Fruit fly (Drosophila melanogaster) whole organism, embryonic: ENCODE results near the gene scyl.

Experiments used
- CG10209 ChIP-seq: fragments of 200-800 bp; sonication (Bioruptor generic); optimal IDR thresholded peaks from 3 replicates; lab custom pipeline; 2017; ENCODE audit warnings: missing biosample characterization, mild to moderate bottlenecking, missing genetic modification characterization, missing genetic modification reagents
- CG10267 ChIP-seq: fragments of 200-800 bp; sonication (Bioruptor generic); optimal IDR thresholded peaks from 2 replicates; lab custom pipeline; 2018; ENCODE audit warnings: missing biosample characterization, mild to moderate bottlenecking, missing genetic modification characterization, moderate library complexity
- CG10654 ChIP-seq: fragments of 200-800 bp; sonication (Bioruptor generic); optimal IDR thresholded peaks from 2 replicates; lab custom pipeline; 2016; ENCODE audit warnings: missing biosample characterization, missing genetic modification characterization
- CG11456 ChIP-seq: fragments of 200-800 bp; sonication (Bioruptor generic); IDR thresholded peaks from 3 replicates; pipeline ENCODE4 v1.3.6; 2022; ENCODE audit warnings: missing biosample characterization, missing genetic modification characterization
- CG11696 ChIP-seq: fragments of 200-800 bp; sonication (Bioruptor generic); IDR thresholded peaks from 2 replicates; pipeline ENCODE4 v1.3.6; 2022; ENCODE audit warnings: missing biosample characterization, missing genetic modification characterization
- CG1233 ChIP-seq: fragments of 200-800 bp; sonication (Bioruptor generic); optimal IDR thresholded peaks from 4 replicates; lab custom pipeline; 2018; ENCODE audit warnings: missing biosample characterization, mild to moderate bottlenecking, missing genetic modification characterization
- CG13424 ChIP-seq: fragments of 200-800 bp; sonication (Bioruptor generic); optimal IDR thresholded peaks from 2 replicates; lab custom pipeline; 2019; ENCODE audit warnings: missing biosample characterization, mild to moderate bottlenecking, missing genetic modification characterization, moderate library complexity
- CG15269 ChIP-seq: fragments of 200-800 bp; sonication (Bioruptor generic); optimal IDR thresholded peaks from 2 replicates; lab custom pipeline; 2018; ENCODE audit warnings: missing biosample characterization, mild to moderate bottlenecking, missing genetic modification characterization, moderate library complexity
- CG2712 ChIP-seq: fragments of 200-800 bp; optimal IDR thresholded peaks from 3 replicates; lab custom pipeline; 2019; ENCODE audit warnings: missing biosample characterization, mild to moderate bottlenecking, missing genetic modification characterization, moderate library complexity
- CG30431 ChIP-seq: fragments of 200-800 bp; sonication (Bioruptor generic); optimal IDR thresholded peaks from 2 replicates; lab custom pipeline; 2017; ENCODE audit warnings: missing biosample characterization, missing genetic modification characterization
- CG3838 ChIP-seq: fragments of 200-800 bp; sonication (Bioruptor generic); optimal IDR thresholded peaks from 3 replicates; lab custom pipeline; 2016; ENCODE audit warnings: missing biosample characterization, missing genetic modification characterization
- CG4617 ChIP-seq: fragments of 200-800 bp; sonication (Bioruptor generic); optimal IDR thresholded peaks from 3 replicates; lab custom pipeline; 2016; ENCODE audit warnings: missing biosample characterization, missing genetic modification characterization, borderline replicate concordance
- CG4820 ChIP-seq: fragments of 200-800 bp; sonication (Bioruptor generic); optimal IDR thresholded peaks from 3 replicates; lab custom pipeline; 2016; ENCODE audit warnings: missing biosample characterization, missing genetic modification characterization
- CG4854 ChIP-seq: fragments of 200-800 bp; sonication (Bioruptor generic); optimal IDR thresholded peaks from 2 replicates; lab custom pipeline; 2016; ENCODE audit warnings: missing biosample characterization, missing genetic modification characterization, inconsistent platforms
- CG6254 ChIP-seq: fragments of 200-800 bp; sonication (Bioruptor generic); optimal IDR thresholded peaks from 3 replicates; lab custom pipeline; 2017; ENCODE audit warnings: mild to moderate bottlenecking, missing biosample characterization, missing genetic modification reagents, missing genetic modification characterization
- CG6272 ChIP-seq: fragments of 200-800 bp; sonication (Bioruptor generic); IDR thresholded peaks from 2 replicates; pipeline ENCODE4 v1.3.6; 2022; ENCODE audit warnings: missing biosample characterization, missing genetic modification characterization
- CG6854 ChIP-seq: fragments of 200-800 bp; sonication (Bioruptor generic); optimal IDR thresholded peaks from 3 replicates; lab custom pipeline; 2017; ENCODE audit warnings: missing biosample characterization, mild to moderate bottlenecking, missing genetic modification characterization
- CG7271 ChIP-seq: fragments of 200-800 bp; sonication (Bioruptor generic); optimal IDR thresholded peaks from 2 replicates; lab custom pipeline; 2018; ENCODE audit warnings: missing biosample characterization, mild to moderate bottlenecking, missing genetic modification characterization, moderate library complexity
- CG7357 ChIP-seq: fragments of 200-800 bp; sonication (Bioruptor generic); IDR thresholded peaks from 3 replicates; pipeline ENCODE4 v1.3.6; 2022; ENCODE audit warnings: missing biosample characterization, missing genetic modification characterization
- CG7786 ChIP-seq: fragments of 200-800 bp; sonication (Bioruptor generic); optimal IDR thresholded peaks from 2 replicates; lab custom pipeline; 2016; ENCODE audit warnings: missing biosample characterization, missing genetic modification characterization
- CG8089 ChIP-seq: fragments of 200-800 bp; sonication (Bioruptor generic); optimal IDR thresholded peaks from 3 replicates; lab custom pipeline; 2016; ENCODE audit warnings: missing biosample characterization, missing genetic modification characterization
- CHES-1-like ChIP-seq: fragments of 200-800 bp; sonication (Bioruptor generic); optimal IDR thresholded peaks from 2 replicates; lab custom pipeline; 2016; ENCODE audit warnings: missing biosample characterization, missing genetic modification characterization
- Chrac-16 ChIP-seq: fragments of 200-800 bp; sonication (Bioruptor generic); optimal IDR thresholded peaks from 3 replicates; lab custom pipeline; 2016; ENCODE audit warnings: missing biosample characterization, missing genetic modification characterization
- Drgx ChIP-seq: fragments of 200-800 bp; sonication (Bioruptor generic); IDR thresholded peaks from 2 replicates; pipeline ENCODE4 v1.3.6; 2022; ENCODE audit warnings: missing biosample characterization, missing genetic modification characterization
- E2f1 ChIP-seq: fragments of 200-800 bp; sonication (Bioruptor generic); IDR thresholded peaks from 2 replicates; pipeline ENCODE4 v1.3.6; 2022; ENCODE audit warnings: missing biosample characterization, missing genetic modification characterization
- Fer2 ChIP-seq: fragments of 200-800 bp; sonication (Bioruptor generic); optimal IDR thresholded peaks from 2 replicates; lab custom pipeline; 2018; ENCODE audit warnings: missing biosample characterization, mild to moderate bottlenecking, missing genetic modification characterization, moderate library complexity
- GATAe ChIP-seq: fragments of 200-800 bp; sonication (Bioruptor generic); conservative IDR thresholded peaks from 2 replicates; pipeline ENCODE4 v1.3.6; 2022; ENCODE audit warnings: missing biosample characterization, missing genetic modification characterization
- Gug ChIP-seq: fragments of 200-800 bp; sonication (Bioruptor generic); IDR thresholded peaks from 4 replicates; pipeline ENCODE4 v1.3.6; 2022; ENCODE audit warnings: missing biosample characterization, missing genetic modification characterization
- HLH3B ChIP-seq: fragments of 200-800 bp; sonication (Bioruptor generic); IDR thresholded peaks from 2 replicates; pipeline ENCODE4 v1.3.6; 2022; ENCODE audit warnings: missing biosample characterization, missing genetic modification characterization
- Lim3 ChIP-seq: fragments of 200-800 bp; sonication (Bioruptor generic); IDR thresholded peaks from 2 replicates; pipeline ENCODE4 v1.3.6; 2022; ENCODE audit warnings: missing biosample characterization, missing genetic modification characterization
- Lpt ChIP-seq: fragments of >200 bp; optimal IDR thresholded peaks from 2 replicates; lab custom pipeline; 2018; ENCODE audit warnings: missing biosample characterization, missing genetic modification characterization
- Med ChIP-seq: fragments of 200-800 bp; sonication (Bioruptor generic); peaks from one replicate; lab custom pipeline; 2016; ENCODE audit warnings: missing biosample characterization, missing genetic modification characterization, mild to moderate bottlenecking, inconsistent platforms, moderate library complexity
- Nf-YA ChIP-seq: fragments of 200-800 bp; sonication (Bioruptor generic); IDR thresholded peaks from 2 replicates; pipeline ENCODE4 v1.3.6; 2022; ENCODE audit warnings: missing biosample characterization, missing genetic modification characterization
- NfI ChIP-seq: fragments of 200-800 bp; sonication (Bioruptor generic); optimal IDR thresholded peaks from 3 replicates; lab custom pipeline; 2018; ENCODE audit warnings: missing biosample characterization, mild to moderate bottlenecking, missing genetic modification characterization, moderate library complexity
- al ChIP-seq: fragments of 200-800 bp; sonication (Bioruptor generic); IDR thresholded peaks from 2 replicates; pipeline ENCODE4 v1.3.6; 2022; ENCODE audit warnings: missing biosample characterization, missing genetic modification characterization
- ato ChIP-seq: fragments of 200-800 bp; sonication (Bioruptor generic); IDR thresholded peaks from 2 replicates; pipeline ENCODE4 v1.3.6; 2022; ENCODE audit warnings: missing biosample characterization, missing genetic modification characterization; ENCODE audit not compliant: partially characterized antibody
- chif ChIP-seq, 2 experiments: fragments of 200-800 bp; sonication (Bioruptor generic); optimal IDR thresholded peaks; 3 replicates each; lab custom pipeline; 2016; ENCODE audit warnings: missing biosample characterization in 2 of 2, missing genetic modification characterization in 2 of 2
- crol ChIP-seq: fragments of 200-800 bp; sonication (Bioruptor generic); IDR thresholded peaks from 2 replicates; pipeline ENCODE4 v1.3.6; 2022; ENCODE audit warnings: missing biosample characterization, missing genetic modification characterization
- esg ChIP-seq: fragments of 200-800 bp; sonication (Bioruptor generic); conservative IDR thresholded peaks from 2 replicates; pipeline ENCODE4 v1.3.6; 2022; ENCODE audit warnings: missing biosample characterization, missing genetic modification characterization
- eve ChIP-seq, 2 experiments: fragments of >200 bp; optimal IDR thresholded peaks; 2 replicates each; lab custom pipeline; 2017; ENCODE audit warnings: missing biosample characterization in 2 of 2, missing genetic modification characterization in 2 of 2
- ftz-f1 ChIP-seq: fragments of 200-800 bp; sonication (Bioruptor generic); optimal IDR thresholded peaks from 2 replicates; lab custom pipeline; 2016; ENCODE audit warnings: missing biosample characterization, missing genetic modification characterization
- hkb ChIP-seq, 2 experiments: fragments of 200-800 bp in 1 of 2; fragments of >200 bp in 1 of 2; sonication (Bioruptor generic) in 1 of 2; IDR thresholded peaks in 1 of 2; optimal IDR thresholded peaks in 1 of 2; 2 replicates each; pipeline versions ENCODE4 v1.3.6 to Lab custom; 2017 to 2022; ENCODE audit warnings: missing biosample characterization in 1 of 2, missing genetic modification characterization in 1 of 2
- jumu ChIP-seq: fragments of 200-800 bp; sonication (Bioruptor generic); optimal IDR thresholded peaks from 3 replicates; lab custom pipeline; 2016; ENCODE audit warnings: missing biosample characterization, missing genetic modification characterization
- lab ChIP-seq: fragments of 200-800 bp; sonication (Bioruptor generic); optimal IDR thresholded peaks from 3 replicates; lab custom pipeline; 2017; ENCODE audit warnings: missing biosample characterization, missing genetic modification characterization, mild to moderate bottlenecking, moderate library complexity, missing genetic modification reagents
- mam ChIP-seq: fragments of 200-800 bp; sonication (Bioruptor generic); optimal IDR thresholded peaks from 3 replicates; lab custom pipeline; 2016; ENCODE audit warnings: missing biosample characterization, missing genetic modification characterization
- so ChIP-seq: fragments of 200-800 bp; sonication (Bioruptor generic); IDR thresholded peaks from 3 replicates; pipeline ENCODE4 v1.3.6; 2022; ENCODE audit warnings: missing biosample characterization, missing genetic modification characterization

Gene scyl

dm6 chr3L:11284091-11285023 is 32.2 kb downstream of the scyl start (continued):
- TF ChIP-seq Nf-YA (GFP tag; lab: Robert Waterston, UW) (0 out of 2 replicates have a peak, but pooled peaks have one; percentile 5), Lpt (GFP tag; lab: Kevin White, UChicago) (no peak), CG3838 (peak; percentile 72), CG8089 (GFP tag; lab: Kevin White, UChicago) (no peak), Drgx (GFP tag; lab: Robert Waterston, UW) (peak; percentile 29; the same call in 1 of the 2 replicates), so (GFP tag; lab: Robert Waterston, UW) (0 out of 3 replicates have a peak, but pooled peaks have one; percentile 11), eve (GFP tag; optimal IDR thresholded peaks at IDR 0.05; lab: Kevin White, UChicago) (peak in 1 of 2 experiments; percentile 51), CG6272 (GFP tag; lab: Robert Waterston, UW) (0 out of 2 replicates have a peak, but pooled peaks have one; percentile 19), CG30431 (no peak), lab (GFP tag; lab: Kevin White, UChicago) (peak; percentile 46), Lim3 (GFP tag; lab: Robert Waterston, UW) (no peak)

dm6 chr3L:11285066-11285465 is 33.0 kb downstream of the scyl start:
- no peak for TF ChIP-seq CG7357
- no peak for TF ChIP-seq NfI
- TF ChIP-seq Nf-YA (GFP tag; lab: Robert Waterston, UW), result no peak
- TF ChIP-seq GATAe (GFP tag; lab: Robert Waterston, UW), result no peak
- peak; percentile 48; the same call in 2 of the 3 replicates for TF ChIP-seq CG11456
- TF ChIP-seq ato (GFP tag; lab: Robert Waterston, UW), result no peak
- no peak for TF ChIP-seq CG7786 (GFP tag; lab: Kevin White, UChicago)
- no peak for TF ChIP-seq Gug (GFP tag; lab: Robert Waterston, UW)
- TF ChIP-seq hkb (optimal IDR thresholded peaks at IDR 0.05; lab: Kevin White, UChicago), result no peak
- TF ChIP-seq hkb (GFP tag; IDR thresholded peaks at IDR 0.05; lab: Robert Waterston, UW), result 0 out of 2 replicates have a peak, but pooled peaks have one; percentile 25
- TF ChIP-seq Fer2, result no peak
- no peak for TF ChIP-seq CG15269 (tag; lab: Kevin White, UChicago)
- peak; percentile 53 for TF ChIP-seq CG4820 (GFP tag; lab: Kevin White, UChicago)
- TF ChIP-seq CG10654 (GFP tag; lab: Kevin White, UChicago), result peak; percentile 12
- TF ChIP-seq CG2712 (tag; lab: Kevin White, UChicago), result peak; percentile 78
- TF ChIP-seq Chrac-16 (GFP tag; lab: Kevin White, UChicago), result no peak
- TF ChIP-seq CHES-1-like (GFP tag; lab: Kevin White, UChicago), result no peak
- peak; percentile 9 for TF ChIP-seq CG4854 (GFP tag; lab: Kevin White, UChicago)
- peak; percentile 81 for TF ChIP-seq Med
- TF ChIP-seq chif (GFP tag; optimal IDR thresholded peaks at IDR 0.05; lab: Kevin White, UChicago), result no peak
- no peak for TF ChIP-seq mam (GFP tag; lab: Kevin White, UChicago)
- peak; percentile 26 for TF ChIP-seq CG1233 (GFP tag; lab: Kevin White, UChicago)
- TF ChIP-seq E2f1, result peak; percentile 65
- peak; percentile 16 for TF ChIP-seq CG6254
- peak; percentile 43 for TF ChIP-seq Drgx (GFP tag; lab: Robert Waterston, UW)
- no peak for TF ChIP-seq jumu (GFP tag; lab: Kevin White, UChicago)
- TF ChIP-seq CG10267 (tag; lab: Kevin White, UChicago), result peak; percentile 59
- peak; percentile 44; the same call in 1 of the 2 replicates for TF ChIP-seq al
- peak; percentile 39; the same call in 1 of the 2 replicates for TF ChIP-seq CG11696 (GFP tag; lab: Robert Waterston, UW)
- TF ChIP-seq CG4617 (GFP tag; lab: Kevin White, UChicago), result no peak
- TF ChIP-seq crol, result no peak
- TF ChIP-seq HLH3B (GFP tag; lab: Robert Waterston, UW), result peak; percentile 67; the same call in 1 of the 2 replicates
- TF ChIP-seq CG13424 (tag; lab: Kevin White, UChicago), result no peak
- no peak for TF ChIP-seq esg
- TF ChIP-seq ftz-f1 (GFP tag; lab: Kevin White, UChicago), result no peak
- TF ChIP-seq CG7271, result no peak
- TF ChIP-seq CG10209, result no peak
- TF ChIP-seq CG6854 (GFP tag; lab: Kevin White, UChicago), result peak; percentile 62
